Fruit fly (Drosophila melanogaster) whole organism, adult: ENCODE results near the gene Adgf-A.
A peak's percentile ranks its signal among the peaks of the same experiment; 100 is the strongest.

Experiments used
- CG11617 ChIP-seq: fragments of 200-800 bp; sonication (Bioruptor generic); optimal IDR thresholded peaks from 2 replicates; lab custom pipeline; 2017; ENCODE audit warnings: mild to moderate bottlenecking, missing biosample characterization, missing genetic modification reagents, missing genetic modification characterization
- CG12768 ChIP-seq: fragments of 200-800 bp; sonication (Bioruptor generic); optimal IDR thresholded peaks from 2 replicates; lab custom pipeline; 2017; ENCODE audit warnings: missing biosample characterization, missing genetic modification characterization, mild to moderate bottlenecking, moderate library complexity, missing genetic modification reagents
- CG14711 ChIP-seq: fragments of 200-800 bp; sonication (Bioruptor generic); optimal IDR thresholded peaks from 2 replicates; lab custom pipeline; 2018; ENCODE audit warnings: missing biosample characterization, mild to moderate bottlenecking, missing genetic modification characterization, moderate library complexity
- CG1620 ChIP-seq: fragments of 200-800 bp; sonication (Bioruptor generic); optimal IDR thresholded peaks from 2 replicates; lab custom pipeline; 2016; ENCODE audit warnings: missing biosample characterization, missing genetic modification characterization
- CG33017 ChIP-seq: fragments of 200-800 bp; sonication (Bioruptor generic); optimal IDR thresholded peaks from 2 replicates; lab custom pipeline; 2018; ENCODE audit warnings: missing biosample characterization, mild to moderate bottlenecking, missing genetic modification characterization, moderate library complexity
- CG5204 ChIP-seq: fragments of 200-800 bp; sonication (Bioruptor generic); optimal IDR thresholded peaks from 2 replicates; lab custom pipeline; 2016; ENCODE audit warnings: missing biosample characterization, missing genetic modification characterization
- CG7045 ChIP-seq: fragments of 200-800 bp; sonication (Bioruptor generic); optimal IDR thresholded peaks from 2 replicates; lab custom pipeline; 2017; ENCODE audit warnings: missing biosample characterization, mild to moderate bottlenecking, missing genetic modification characterization
- CG7101 ChIP-seq: fragments of 200-800 bp; sonication (Bioruptor generic); optimal IDR thresholded peaks from 2 replicates; lab custom pipeline; 2018; ENCODE audit warnings: missing biosample characterization, mild to moderate bottlenecking, missing genetic modification characterization, moderate library complexity
- Clk ChIP-seq: fragments of 200-800 bp; sonication (Bioruptor generic); optimal IDR thresholded peaks from 2 replicates; lab custom pipeline; 2017; ENCODE audit warnings: missing biosample characterization, missing genetic modification characterization
- Crg-1 ChIP-seq: fragments of 200-800 bp; sonication (Bioruptor generic); optimal IDR thresholded peaks from 2 replicates; lab custom pipeline; 2016; ENCODE audit warnings: missing biosample characterization, missing genetic modification characterization
- Hr96 ChIP-seq: fragments of 200-800 bp; sonication (Bioruptor generic); optimal IDR thresholded peaks from 2 replicates; lab custom pipeline; 2016; ENCODE audit warnings: missing biosample characterization, missing genetic modification characterization
- Mnt ChIP-seq: fragments of 200-800 bp; sonication (Bioruptor generic); optimal IDR thresholded peaks from 2 replicates; lab custom pipeline; 2016; ENCODE audit warnings: missing biosample characterization, mild to moderate bottlenecking, missing genetic modification characterization
- bab1 ChIP-seq: fragments of 200-800 bp; sonication (Bioruptor generic); optimal IDR thresholded peaks from 3 replicates; lab custom pipeline; 2019; ENCODE audit warnings: missing biosample characterization, mild to moderate bottlenecking, missing genetic modification characterization, moderate library complexity
- cic ChIP-seq: fragments of 200-800 bp; sonication (Bioruptor generic); optimal IDR thresholded peaks from 2 replicates; lab custom pipeline; 2017; ENCODE audit warnings: missing biosample characterization, mild to moderate bottlenecking, missing genetic modification characterization, moderate library complexity
- cnc ChIP-seq, 2 experiments: fragments of >200 bp; optimal IDR thresholded peaks; 2 replicates each; lab custom pipeline; 2017
- kay ChIP-seq: fragments of 200-800 bp; sonication (Bioruptor generic); peaks from one replicate; lab custom pipeline; 2016; ENCODE audit warnings: missing biosample characterization, missing genetic modification characterization, borderline replicate concordance
- ovo ChIP-seq: fragments of 200-800 bp; sonication (Bioruptor generic); optimal IDR thresholded peaks from 2 replicates; lab custom pipeline; 2016; ENCODE audit warnings: missing biosample characterization, missing genetic modification characterization
- pad ChIP-seq: fragments of 200-800 bp; sonication (Bioruptor generic); optimal IDR thresholded peaks from 3 replicates; lab custom pipeline; 2017; ENCODE audit warnings: missing biosample characterization, missing genetic modification characterization, mild to moderate bottlenecking, moderate library complexity, missing genetic modification reagents
- tj ChIP-seq: fragments of 200-800 bp; sonication (Bioruptor generic); optimal IDR thresholded peaks from 3 replicates; lab custom pipeline; 2017; ENCODE audit warnings: missing biosample characterization, mild to moderate bottlenecking, missing genetic modification characterization, moderate library complexity
- toe ChIP-seq: fragments of 200-800 bp; sonication (Bioruptor generic); optimal IDR thresholded peaks from 2 replicates; lab custom pipeline; 2016; ENCODE audit warnings: missing biosample characterization, missing genetic modification characterization

Gene Adgf-A

DNA sequence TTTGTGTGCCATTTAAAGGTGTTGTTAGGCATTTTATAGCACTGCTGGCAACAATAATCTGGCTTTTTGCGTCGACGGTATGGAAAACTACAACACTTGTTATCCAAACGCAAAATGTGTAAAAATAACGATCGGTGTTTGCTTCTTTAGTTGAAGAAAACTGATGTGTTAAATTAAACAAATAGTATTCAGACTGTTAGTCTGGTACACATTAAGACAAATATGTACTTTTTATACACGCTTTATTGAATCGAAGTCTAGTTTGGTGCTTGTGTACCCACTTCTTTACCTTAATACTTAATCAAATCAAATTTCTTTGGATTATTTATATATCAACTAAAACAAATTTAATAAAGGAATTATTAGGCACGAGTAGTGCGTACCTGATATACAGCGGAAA, 27.5 kb upstream of the Adgf-A start:
- no peak for TF ChIP-seq Hr96 (GFP tag; lab: Kevin White, UChicago)
- TF ChIP-seq cic (GFP tag; lab: Kevin White, UChicago), result no peak
- no peak for TF ChIP-seq cnc (optimal IDR thresholded peaks at IDR 0.05; lab: Kevin White, UChicago)
- TF ChIP-seq CG33017 (tag; lab: Kevin White, UChicago), result no peak
- no peak for TF ChIP-seq CG12768 (GFP tag; lab: Kevin White, UChicago)
- TF ChIP-seq Crg-1 (GFP tag; lab: Kevin White, UChicago), result no peak

- TF ChIP-seq pad (GFP tag; lab: Kevin White, UChicago), result no peak
- no peak for TF ChIP-seq toe (GFP tag; lab: Kevin White, UChicago)
- TF ChIP-seq Crg-1 (GFP tag; lab: Kevin White, UChicago), result no peak
- no peak for TF ChIP-seq Mnt (GFP tag; lab: Kevin White, UChicago)
- no peak for TF ChIP-seq cnc (optimal IDR thresholded peaks at IDR 0.05; lab: Kevin White, UChicago)
- TF ChIP-seq Hr96 (GFP tag; lab: Kevin White, UChicago), result no peak
- no peak for TF ChIP-seq CG7101
- no peak for TF ChIP-seq CG1620
- no peak for TF ChIP-seq Clk
- no peak for TF ChIP-seq bab1 (GFP tag; lab: Kevin White, UChicago)
- TF ChIP-seq CG11617 (GFP tag; lab: Kevin White, UChicago), result no peak
- TF ChIP-seq ovo, result no peak
- no peak for TF ChIP-seq CG33017 (tag; lab: Kevin White, UChicago)
These were observed 27.3 kb upstream of the Adgf-A start, which contains the start of gene CG42815 for dm6 chr3L:17791467-17791494. Gene CG42815, minus strand, starts transcription at chr3L:17791486.

DNA sequence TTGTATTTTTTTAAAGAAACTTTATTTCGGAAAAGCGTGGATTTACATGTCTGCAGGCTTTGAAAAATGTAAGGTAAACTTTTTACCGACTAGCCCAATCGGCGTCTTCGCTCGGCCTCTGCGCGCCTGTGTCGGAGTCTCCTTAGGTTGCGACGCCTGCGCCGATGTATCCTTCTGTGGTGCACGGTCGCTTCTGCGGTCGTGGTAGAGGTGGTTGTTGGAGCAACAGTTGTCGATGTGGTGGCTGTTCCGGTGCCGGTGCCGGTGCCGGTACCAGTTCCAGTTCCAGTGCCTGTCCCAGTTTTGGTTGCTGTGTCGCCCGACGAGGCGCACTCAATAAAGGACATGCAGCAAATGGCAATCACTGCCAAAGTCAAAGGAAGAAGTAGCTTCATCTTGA, 27.1 kb upstream of the Adgf-A start:
- TF ChIP-seq ovo (no peak), Mnt (GFP tag; lab: Kevin White, UChicago) (no peak), CG33017 (tag; lab: Kevin White, UChicago) (no peak), Hr96 (GFP tag; lab: Kevin White, UChicago) (no peak), CG14711 (tag; lab: Kevin White, UChicago) (no peak), CG5204 (GFP tag; lab: Kevin White, UChicago) (no peak), tj (GFP tag; lab: Kevin White, UChicago) (no peak), CG12768 (GFP tag; lab: Kevin White, UChicago) (no peak)

DNA sequence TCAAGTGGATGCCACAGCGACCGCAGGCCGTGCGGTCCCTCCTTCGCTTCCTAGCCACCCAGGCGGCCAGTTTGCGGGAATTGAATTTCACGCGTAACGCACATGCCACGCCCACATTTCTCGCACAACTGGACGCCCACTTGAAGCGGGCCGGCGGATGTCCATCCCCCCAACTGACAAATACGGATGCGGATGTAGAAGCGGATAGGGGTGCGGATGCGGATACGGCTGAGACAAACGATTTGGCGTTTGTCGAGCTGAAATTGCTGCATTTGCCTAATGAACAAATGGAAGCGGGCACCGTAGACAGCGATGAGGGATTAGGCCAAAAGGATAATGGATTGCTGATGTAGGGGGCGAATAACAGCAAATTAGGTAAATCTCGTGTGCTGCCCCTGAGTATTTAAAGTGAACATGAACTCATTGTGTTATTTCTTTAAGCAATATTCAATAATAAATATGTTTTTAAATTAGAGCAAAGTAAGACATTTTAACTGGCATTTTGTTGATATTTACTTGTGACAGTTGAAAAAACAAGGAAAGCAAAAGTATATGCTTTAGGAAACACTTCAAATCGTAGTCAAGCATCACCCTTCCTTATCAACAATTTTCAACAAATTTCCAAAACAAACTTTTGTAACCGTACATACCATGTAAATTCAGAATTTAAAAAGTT, 4.7 kb downstream of the Adgf-A start, which contains the start of gene CG32181:
CG32181 (plus strand) TSS at position 626 of the 676 bp plus-strand sequence.
- no peak for TF ChIP-seq toe (GFP tag; lab: Kevin White, UChicago)
- no peak for TF ChIP-seq bab1 (GFP tag; lab: Kevin White, UChicago)
- no peak for TF ChIP-seq CG7045 (GFP tag; lab: Kevin White, UChicago)
- TF ChIP-seq CG1620, result no peak
- no peak for TF ChIP-seq Mnt (GFP tag; lab: Kevin White, UChicago)
- TF ChIP-seq ovo, result no peak
- no peak for TF ChIP-seq kay (GFP tag; lab: Kevin White, UChicago)
- no peak for TF ChIP-seq CG12768 (GFP tag; lab: Kevin White, UChicago)
- TF ChIP-seq CG14711 (tag; lab: Kevin White, UChicago), result no peak
- TF ChIP-seq cic (GFP tag; lab: Kevin White, UChicago), result no peak

dm6 chr3L:17758084-17758211, 6.0 kb downstream of the Adgf-A start, which contains the start of gene CG32182:
Gene CG32182, plus strand, starts transcription at chr3L:17758112.
- TF ChIP-seq cnc (optimal IDR thresholded peaks at IDR 0.05; lab: Kevin White, UChicago), result no peak
- no peak for TF ChIP-seq pad (GFP tag; lab: Kevin White, UChicago)
- no peak for TF ChIP-seq CG12768 (GFP tag; lab: Kevin White, UChicago)

- TF ChIP-seq kay (GFP tag; lab: Kevin White, UChicago) (peak; percentile 44), CG7101 (no peak)
These were observed 6.5 kb downstream of the Adgf-A start for dm6 chr3L:17757156-17758083.

DNA sequence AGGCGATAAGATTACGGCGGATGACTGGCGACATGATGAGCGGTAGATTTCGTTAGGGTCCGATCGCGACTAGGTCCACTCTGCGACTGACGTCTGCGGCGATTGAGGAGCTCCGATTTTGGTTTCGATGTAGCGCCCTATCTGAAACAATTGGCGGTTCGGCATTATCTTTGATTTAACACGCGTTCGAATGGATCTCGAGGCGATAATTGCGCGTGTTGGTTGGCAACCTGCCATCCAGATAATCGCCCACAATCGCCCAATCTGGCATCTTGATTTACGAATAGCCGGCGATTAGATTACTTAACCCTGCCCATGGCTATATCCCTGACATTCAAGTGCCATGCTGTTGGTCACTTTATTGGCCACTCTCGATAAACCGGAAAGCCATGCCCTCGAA, 9.7 kb downstream of the Adgf-A start:
- TF ChIP-seq Mnt (GFP tag; lab: Kevin White, UChicago) (peak; percentile 41), CG7045 (GFP tag; lab: Kevin White, UChicago) (no peak), kay (GFP tag; lab: Kevin White, UChicago) (peak; percentile 40), CG12768 (GFP tag; lab: Kevin White, UChicago) (peak; percentile 24), cic (GFP tag; lab: Kevin White, UChicago) (peak; percentile 67)

dm6 chr3L:17750488-17750887, 13.5 kb downstream of the Adgf-A start, which contains the start of gene Adgf-B:
Gene Adgf-B, minus strand, starts transcription at chr3L:17750588.
- TF ChIP-seq pad (GFP tag; lab: Kevin White, UChicago) (no peak), CG11617 (GFP tag; lab: Kevin White, UChicago) (no peak), toe (GFP tag; lab: Kevin White, UChicago) (no peak), CG12768 (GFP tag; lab: Kevin White, UChicago) (no peak), Crg-1 (GFP tag; lab: Kevin White, UChicago) (no peak), bab1 (GFP tag; lab: Kevin White, UChicago) (no peak), CG7101 (no peak), cnc (optimal IDR thresholded peaks at IDR 0.05; lab: Kevin White, UChicago) (no peak), Clk (no peak), Mnt (GFP tag; lab: Kevin White, UChicago) (no peak), CG7045 (GFP tag; lab: Kevin White, UChicago) (no peak), CG5204 (GFP tag; lab: Kevin White, UChicago) (no peak), cic (GFP tag; lab: Kevin White, UChicago) (no peak), tj (GFP tag; lab: Kevin White, UChicago) (no peak), CG33017 (tag; lab: Kevin White, UChicago) (no peak), Hr96 (GFP tag; lab: Kevin White, UChicago) (no peak), CG14711 (tag; lab: Kevin White, UChicago) (no peak), CG1620 (no peak)
